Worm (Caenorhabditis elegans): ENCODE measurements around the gene Y57E12AL.1.

- TF ChIP-seq nhr-48 (tag; optimal IDR thresholded peaks at IDR 0.05) (no peak), nhr-25 (tag; optimal IDR thresholded peaks at IDR 0.05; ENCODE audit: borderline replicate concordance, insufficient read depth) (no peak), egl-27 (tag; optimal IDR thresholded peaks at IDR 0.05) (no peak), set-16 (GFP tag; IDR thresholded peaks at IDR 0.05) (no peak), unc-62 (GFP tag; optimal IDR thresholded peaks at IDR 0.05 in 1 of 2) (no peak), unc-62 (tag; optimal IDR thresholded peaks at IDR 0.05) (no peak), snpc-4 (tag; optimal IDR thresholded peaks at IDR 0.05) (no peak), dmd-8 (GFP tag; IDR thresholded peaks at IDR 0.05) (no peak), unc-39 (tag; optimal IDR thresholded peaks at IDR 0.05) (no peak), ama-1 (optimal IDR thresholded peaks at IDR 0.05) (no peak), ceh-28 (tag; optimal IDR thresholded peaks at IDR 0.05) (no peak), ces-1 (GFP tag; optimal IDR thresholded peaks at IDR 0.05) (no peak)
Observed at ce11 chrV:7012617-7013016, 47.7 kb upstream of the Y57E12AL.1 start, which contains the start of gene srw-127.

All from whole organism, L4 larva.